Fruit fly (Drosophila melanogaster) S2 (cell line): Measurements from ENCODE around the gene CG6878.

ENCODE experiments used
- CG8478 ChIP-seq: fragments of >200 bp; optimal IDR thresholded peaks from 2 replicates; lab custom pipeline; 2018
- CTCF ChIP-seq, 2 experiments: fragments of >200 bp; optimal IDR thresholded peaks; 2 replicates each; lab custom pipeline; 2018

- TF ChIP-seq CTCF (optimal IDR thresholded peaks at IDR 0.05; lab: Kevin White, UChicago) (no peak), CG8478 (no peak)
These were observed 39.7 kb downstream of the CG6878 start for dm6 chr3L:15201351-15201750.
